Fruit fly (Drosophila melanogaster) S2 (cell line): Measurements from ENCODE around the gene Lcp65Ag1.
"Not testable (repeated sequence)": the region's sequence is repeated elsewhere in the genome, so short reads cannot be mapped to it uniquely, and the experiment has no call there.

Experiments used
- CG8478 ChIP-seq: fragments of >200 bp; optimal IDR thresholded peaks from 2 replicates; lab custom pipeline; 2018
- CTCF ChIP-seq, 2 experiments: fragments of >200 bp; optimal IDR thresholded peaks; 2 replicates each; lab custom pipeline; 2018

Gene Lcp65Ag1

dm6 chr3L:6135174-6135573 is at the start of gene Lcp65Ag1:
Gene Lcp65Ag1 (minus strand): TSS chr3L:6135274.
- TF ChIP-seq CG8478 (lab: Kevin White, UChicago): no peak
- TF ChIP-seq CTCF (optimal IDR thresholded peaks at IDR 0.05; lab: Kevin White, UChicago): no peak

DNA sequence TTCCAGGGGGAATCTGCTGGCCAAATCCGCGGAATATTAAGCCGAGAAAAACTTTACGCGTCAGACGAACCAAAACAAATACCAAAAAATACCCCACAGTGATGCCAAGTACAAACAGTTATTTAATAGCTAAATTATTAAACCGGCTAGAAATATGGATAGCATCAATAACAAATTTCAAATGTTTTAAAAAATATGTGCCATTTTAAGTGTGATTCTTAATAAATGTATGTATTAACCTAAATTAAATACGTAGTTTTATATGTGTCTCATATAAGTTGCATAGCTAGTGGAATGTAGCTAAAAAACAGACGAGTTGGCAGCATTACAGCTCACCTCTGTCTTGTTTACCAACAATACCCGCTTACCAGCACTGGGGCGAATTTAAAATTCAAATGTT is 46.7 kb upstream of the Lcp65Ag1 start, which contains the start of gene CG10274:
TSS of gene CG10274 (minus strand) at position 54 of the 400 bp plus-strand sequence.
- TF ChIP-seq CG8478 (lab: Kevin White, UChicago) (no peak), CTCF (optimal IDR thresholded peaks at IDR 0.05; lab: Kevin White, UChicago) (no peak)

DNA sequence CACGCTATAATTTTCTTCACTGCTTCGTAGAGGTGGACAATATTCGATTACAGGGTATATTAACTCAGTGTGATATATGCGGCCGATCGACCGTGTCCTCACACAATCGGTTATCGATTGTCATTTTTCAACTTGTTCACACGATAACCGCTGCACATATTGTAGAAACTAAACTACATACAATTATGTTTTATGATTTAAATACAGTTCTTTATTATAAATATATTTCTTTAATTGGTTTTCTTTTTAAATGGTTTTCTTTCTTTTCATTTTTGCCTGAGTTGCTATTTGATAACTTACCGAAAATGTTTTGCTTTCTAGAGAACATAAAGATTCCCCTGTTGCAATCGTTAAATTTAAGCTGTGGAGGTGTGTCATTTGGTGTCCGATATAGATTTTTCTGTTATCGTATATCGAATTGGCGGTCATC is 38.8 kb upstream of the Lcp65Ag1 start, which contains the start of the genes fmt and CG7376:
TSS of gene fmt (minus strand) at position 55 of the 430 bp plus-strand sequence.
TSS of gene CG7376 (plus strand) at position 423 of the 430 bp plus-strand sequence.
- no peak for TF ChIP-seq CTCF (optimal IDR thresholded peaks at IDR 0.05; lab: Kevin White, UChicago)
- no peak for TF ChIP-seq CG8478 (lab: Kevin White, UChicago)

dm6 chr3L:6162483-6163128 is 27.5 kb upstream of the Lcp65Ag1 start, which contains the start of gene Prdm13:
Gene Prdm13 (plus strand): TSS chr3L:6163127.
- TF ChIP-seq CG8478 (lab: Kevin White, UChicago) (no peak), CTCF (optimal IDR thresholded peaks at IDR 0.05; lab: Kevin White, UChicago) (no peak)

dm6 chr3L:6161997-6162396 is 26.9 kb upstream of the Lcp65Ag1 start:
- no peak for TF ChIP-seq CTCF (optimal IDR thresholded peaks at IDR 0.05; lab: Kevin White, UChicago)
- no peak for TF ChIP-seq CG8478 (lab: Kevin White, UChicago)

DNA sequence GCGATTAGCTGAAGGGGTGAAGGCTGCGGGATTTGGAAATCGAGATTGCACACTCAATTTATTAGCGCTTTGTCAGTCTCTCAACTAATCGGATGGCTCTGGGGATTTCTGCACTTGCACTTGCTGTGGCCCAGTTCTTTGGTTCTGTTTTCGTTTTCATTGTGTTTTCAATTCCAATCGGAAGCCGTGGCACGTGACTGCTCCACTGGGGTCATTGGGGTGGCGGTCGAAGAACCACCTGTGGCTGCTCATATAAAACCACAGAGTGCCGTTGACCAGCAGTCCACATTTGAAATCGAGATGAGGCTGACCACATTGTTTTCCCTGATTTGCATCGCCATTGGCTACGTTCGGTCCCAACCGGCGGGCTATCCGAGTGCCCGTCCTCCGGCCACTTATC is 25.4 kb upstream of the Lcp65Ag1 start, which contains the start of gene Cpr65Az:
TSS of gene Cpr65Az (plus strand) at position 301 of the 400 bp plus-strand sequence.
- no peak for TF ChIP-seq CG8478 (lab: Kevin White, UChicago)
- TF ChIP-seq CTCF (optimal IDR thresholded peaks at IDR 0.05; lab: Kevin White, UChicago): no peak

DNA sequence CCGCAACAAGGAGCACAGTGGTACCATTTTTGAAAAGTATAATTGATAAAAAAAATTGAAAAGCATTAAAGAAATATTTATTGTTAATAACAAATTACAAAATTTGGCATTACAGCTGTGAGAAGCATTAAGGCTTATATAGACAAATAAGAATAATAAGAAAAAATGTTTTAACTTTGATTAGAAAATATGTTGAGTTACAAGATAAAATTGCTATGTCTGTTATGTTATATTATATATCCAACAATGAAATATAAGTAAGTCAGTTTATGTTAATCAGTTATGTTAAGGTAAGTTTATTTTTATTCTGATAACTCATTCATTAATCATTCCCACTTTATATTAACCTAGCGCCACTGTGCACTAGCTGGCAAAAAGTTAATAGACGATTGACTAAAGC is 24.8 kb upstream of the Lcp65Ag1 start:
- no peak for TF ChIP-seq CTCF (optimal IDR thresholded peaks at IDR 0.05; lab: Kevin White, UChicago)
- no peak for TF ChIP-seq CG8478 (lab: Kevin White, UChicago)

- TF ChIP-seq CG8478 (lab: Kevin White, UChicago): no peak
- TF ChIP-seq CTCF (optimal IDR thresholded peaks at IDR 0.05; lab: Kevin White, UChicago): no peak
These were observed 23.5 kb upstream of the Lcp65Ag1 start, which contains the start of gene Cpr65Ay for dm6 chr3L:6158530-6158929. Gene Cpr65Ay (minus strand): TSS chr3L:6158630.

DNA sequence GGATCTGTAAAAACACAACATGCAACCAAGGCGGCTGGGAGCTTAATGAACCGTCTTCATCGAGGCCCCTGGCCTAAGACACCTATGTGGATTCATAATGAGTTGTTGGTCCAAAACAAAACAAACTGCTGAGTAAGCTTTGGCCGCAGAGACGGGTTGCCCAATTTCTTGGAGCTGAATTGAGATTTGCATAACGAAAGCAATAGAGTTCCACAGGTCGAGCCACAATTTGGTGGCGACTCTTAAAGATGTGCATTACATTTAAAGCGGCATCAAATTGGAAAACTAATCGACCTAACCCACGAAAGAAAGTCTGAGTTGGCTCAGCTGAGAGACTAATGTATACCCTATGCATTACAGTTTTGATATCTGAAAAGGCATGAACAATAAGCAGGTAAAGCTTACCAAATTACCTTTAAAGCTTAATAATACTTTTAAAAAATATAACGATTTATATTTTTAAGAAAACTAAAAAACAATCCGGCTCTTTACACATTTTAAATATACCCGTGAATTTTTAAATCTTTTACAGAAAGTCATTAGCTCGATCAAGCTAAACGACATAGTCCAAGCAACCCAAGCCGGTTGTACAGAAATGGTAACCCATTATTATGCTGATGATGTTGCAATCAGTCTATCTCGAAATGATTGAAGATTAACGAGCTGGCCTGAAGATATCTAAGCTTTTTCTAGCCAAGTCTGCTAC is 22.4 kb upstream of the Lcp65Ag1 start, which contains the start of gene CG13297:
TSS of gene CG13297 (minus strand) at position 51 of the 706 bp plus-strand sequence.
- TF ChIP-seq CG8478 (lab: Kevin White, UChicago) (no peak), CTCF (optimal IDR thresholded peaks at IDR 0.05; lab: Kevin White, UChicago) (no peak)

dm6 chr3L:6154951-6155394 is 19.9 kb upstream of the Lcp65Ag1 start:
- TF ChIP-seq CG8478 (lab: Kevin White, UChicago) (no peak), CTCF (optimal IDR thresholded peaks at IDR 0.05; lab: Kevin White, UChicago) (no peak)

- TF ChIP-seq CG8478 (lab: Kevin White, UChicago): no peak
- TF ChIP-seq CTCF (optimal IDR thresholded peaks at IDR 0.05; lab: Kevin White, UChicago): no peak
These were observed 17.5 kb upstream of the Lcp65Ag1 start, which contains the start of gene Acp65Aa for dm6 chr3L:6152531-6152930. Gene Acp65Aa (minus strand): TSS chr3L:6152745.

dm6 chr3L:6150757-6151354 is 15.8 kb upstream of the Lcp65Ag1 start, which contains the start of the genes Cpr65Ax2 and Lcp65Aa:
Gene Cpr65Ax2 (minus strand): TSS chr3L:6150857.
Gene Lcp65Aa (plus strand): TSS chr3L:6151304.
- TF ChIP-seq CTCF (optimal IDR thresholded peaks at IDR 0.05; lab: Kevin White, UChicago); CG8478 (lab: Kevin White, UChicago): not testable (repeated sequence)

DNA sequence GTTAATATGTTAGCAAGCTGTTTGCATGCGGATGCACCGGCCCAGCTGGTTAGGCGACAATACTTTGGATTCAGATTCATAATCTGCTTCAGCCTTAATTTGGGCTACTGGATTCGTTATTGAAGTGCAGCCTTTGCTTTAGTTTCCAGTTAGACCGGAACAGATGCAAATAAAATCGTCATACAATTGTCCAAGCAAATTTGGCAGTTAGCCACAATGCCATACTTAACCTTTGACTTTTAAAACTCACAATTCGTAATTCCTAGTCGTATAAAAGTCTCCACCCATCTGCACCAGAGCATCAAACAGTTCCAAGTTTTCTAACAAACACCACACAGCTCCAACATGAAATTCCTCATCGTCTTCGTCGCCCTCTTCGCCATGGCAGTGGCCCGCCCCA is 14.2 kb upstream of the Lcp65Ag1 start, which contains the start of gene Lcp65Ab1:
TSS of gene Lcp65Ab1 (plus strand) at position 301 of the 400 bp plus-strand sequence.
- TF ChIP-seq CTCF (optimal IDR thresholded peaks at IDR 0.05; lab: Kevin White, UChicago); CG8478 (lab: Kevin White, UChicago): not testable (repeated sequence)

dm6 chr3L:6147887-6148286 is 12.8 kb upstream of the Lcp65Ag1 start, which contains the start of gene Cpr65Ax1:
Gene Cpr65Ax1 (minus strand): TSS chr3L:6147987.
- TF ChIP-seq CG8478 (lab: Kevin White, UChicago); CTCF (optimal IDR thresholded peaks at IDR 0.05; lab: Kevin White, UChicago): not testable (repeated sequence)
